Worm (Caenorhabditis elegans): ENCODE results near the gene rif-1.1.

The rif-1.1 gene

DNA sequence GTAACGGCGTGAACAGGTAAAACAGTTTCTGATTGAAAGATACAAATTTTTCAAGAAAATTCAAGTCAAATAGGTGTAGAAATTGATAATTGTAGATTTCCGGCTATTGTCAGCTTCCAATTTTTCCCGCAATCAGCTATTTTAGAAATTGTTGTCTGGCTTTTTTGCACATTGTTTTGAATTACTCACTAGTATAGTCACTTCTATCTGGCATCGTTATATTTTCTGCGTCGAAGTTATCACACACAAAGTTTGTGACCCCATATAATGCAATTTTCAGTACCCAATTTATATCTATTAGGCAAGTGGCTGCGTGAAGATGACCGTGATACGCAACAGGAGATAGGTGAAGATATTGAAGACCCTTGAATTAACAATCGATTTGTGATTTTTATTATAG is 25.8 kb downstream of the rif-1.1 start:
- TF ChIP-seq hmbx-1 (tag; optimal IDR thresholded peaks at IDR 0.05) (no peak), ama-1 (optimal IDR thresholded peaks at IDR 0.05) (no peak), ceh-36 (tag; optimal IDR thresholded peaks at IDR 0.05) (no peak), pes-1 (GFP tag; IDR thresholded peaks at IDR 0.05) (no peak), sea-1 (GFP tag; conservative IDR thresholded peaks at IDR 0.05) (no peak)

ce11 chrIV:17432223-17432826 is 28.7 kb downstream of the rif-1.1 start:
- no peak for TF ChIP-seq sea-1 (GFP tag; conservative IDR thresholded peaks at IDR 0.05)
- no peak for TF ChIP-seq hnd-1 (tag; optimal IDR thresholded peaks at IDR 0.05)
- no peak for TF ChIP-seq aly-1 (tag; optimal IDR thresholded peaks at IDR 0.05)
- no peak for TF ChIP-seq F13C5.2 (tag; optimal IDR thresholded peaks at IDR 0.05)
- TF ChIP-seq pes-1 (GFP tag; IDR thresholded peaks at IDR 0.05), result no peak
- TF ChIP-seq B0310.2 (tag; optimal IDR thresholded peaks at IDR 0.05), result no peak
- TF ChIP-seq ceh-13 (GFP tag; optimal IDR thresholded peaks at IDR 0.05), result no peak
- TF ChIP-seq scrt-1 (GFP tag; IDR thresholded peaks at IDR 0.05), result no peak
- TF ChIP-seq flt-1 (GFP tag; IDR thresholded peaks at IDR 0.05), result no peak
- no peak for TF ChIP-seq hmbx-1 (tag; optimal IDR thresholded peaks at IDR 0.05)
- TF ChIP-seq ama-1 (optimal IDR thresholded peaks at IDR 0.05), result no peak

ce11 chrIV:17431287-17431686 is 29.8 kb downstream of the rif-1.1 start, which contains the start of gene lact-6:
Gene lact-6 (minus strand): TSS chrIV:17431387.
- TF ChIP-seq ama-1 (optimal IDR thresholded peaks at IDR 0.05) (no peak), ceh-13 (GFP tag; optimal IDR thresholded peaks at IDR 0.05) (no peak), scrt-1 (GFP tag; IDR thresholded peaks at IDR 0.05) (no peak)

DNA sequence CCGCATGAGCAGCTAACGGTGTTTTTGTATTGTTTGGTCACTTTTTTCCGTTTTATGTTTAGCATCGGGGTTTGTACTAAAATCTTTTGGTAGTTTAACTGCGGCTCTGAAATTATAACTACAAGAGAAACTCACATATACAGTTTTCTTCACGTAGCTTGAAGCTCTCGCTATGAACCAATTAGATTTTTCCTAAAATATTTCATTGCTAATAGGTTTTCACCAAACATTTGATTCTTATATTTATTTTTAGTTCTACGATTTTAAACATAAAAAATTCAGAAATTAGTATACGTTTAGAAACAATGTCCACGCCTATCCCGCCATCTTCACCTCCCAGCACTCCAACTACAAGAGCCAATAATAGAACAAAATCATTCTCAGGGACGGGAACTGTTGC is 33.6 kb downstream of the rif-1.1 start, which contains the start of gene C06A12.3:
TSS of gene C06A12.3 (plus strand) at position 301 of the 400 bp plus-strand sequence.
- TF ChIP-seq ama-1 (optimal IDR thresholded peaks at IDR 0.05), result no peak
- TF ChIP-seq tbx-37 (GFP tag; conservative IDR thresholded peaks at IDR 0.05), result no peak
- TF ChIP-seq ceh-36 (tag; optimal IDR thresholded peaks at IDR 0.05), result no peak
- TF ChIP-seq hmg-4 (GFP tag; optimal IDR thresholded peaks at IDR 0.05), result no peak
- no peak for TF ChIP-seq aly-1 (tag; optimal IDR thresholded peaks at IDR 0.05)

DNA sequence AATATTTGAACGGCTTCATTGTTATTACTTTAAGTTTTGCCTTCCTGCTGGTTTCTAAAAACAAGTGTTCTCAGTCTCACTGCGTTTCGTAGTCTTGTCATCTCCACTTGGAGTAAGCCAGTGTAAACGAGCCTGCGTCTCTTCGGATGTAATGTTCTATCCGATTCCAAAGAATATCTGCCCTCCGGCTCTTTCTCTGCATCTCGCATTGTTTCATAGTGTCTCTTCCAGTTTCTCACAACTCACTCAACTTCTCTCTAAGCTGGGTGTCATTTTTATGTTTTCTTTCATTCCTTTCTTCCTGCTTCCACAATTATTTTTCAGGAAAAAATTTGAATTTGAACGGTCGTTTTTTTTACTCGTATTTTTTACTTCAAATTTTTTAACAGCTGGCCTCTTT is 34.1 kb downstream of the rif-1.1 start:
- TF ChIP-seq tbx-37 (GFP tag; conservative IDR thresholded peaks at IDR 0.05) (no peak), ceh-36 (tag; optimal IDR thresholded peaks at IDR 0.05) (no peak), ceh-13 (GFP tag; optimal IDR thresholded peaks at IDR 0.05) (no peak), F13C5.2 (tag; optimal IDR thresholded peaks at IDR 0.05) (no peak)

- TF ChIP-seq ceh-13 (GFP tag; optimal IDR thresholded peaks at IDR 0.05) (no peak), ceh-36 (tag; optimal IDR thresholded peaks at IDR 0.05) (no peak), pes-1 (GFP tag; IDR thresholded peaks at IDR 0.05) (no peak), aly-1 (tag; optimal IDR thresholded peaks at IDR 0.05) (no peak)
These were observed 43.3 kb downstream of the rif-1.1 start, which contains the start of gene npr-26 for ce11 chrIV:17417723-17418122. Gene npr-26 (minus strand): TSS chrIV:17417823.

- TF ChIP-seq tra-4 (tag; optimal IDR thresholded peaks at IDR 0.05) (no peak), ets-7 (tag; optimal IDR thresholded peaks at IDR 0.05) (no peak), F13C5.2 (tag; optimal IDR thresholded peaks at IDR 0.05) (no peak), hmg-4 (GFP tag; optimal IDR thresholded peaks at IDR 0.05) (no peak)
These were observed 47.7 kb downstream of the rif-1.1 start for ce11 chrIV:17413343-17413742.

Measured in whole organism, early embryonic.